Fruit fly (Drosophila melanogaster): ENCODE data around the gene CG46435.

DNA sequence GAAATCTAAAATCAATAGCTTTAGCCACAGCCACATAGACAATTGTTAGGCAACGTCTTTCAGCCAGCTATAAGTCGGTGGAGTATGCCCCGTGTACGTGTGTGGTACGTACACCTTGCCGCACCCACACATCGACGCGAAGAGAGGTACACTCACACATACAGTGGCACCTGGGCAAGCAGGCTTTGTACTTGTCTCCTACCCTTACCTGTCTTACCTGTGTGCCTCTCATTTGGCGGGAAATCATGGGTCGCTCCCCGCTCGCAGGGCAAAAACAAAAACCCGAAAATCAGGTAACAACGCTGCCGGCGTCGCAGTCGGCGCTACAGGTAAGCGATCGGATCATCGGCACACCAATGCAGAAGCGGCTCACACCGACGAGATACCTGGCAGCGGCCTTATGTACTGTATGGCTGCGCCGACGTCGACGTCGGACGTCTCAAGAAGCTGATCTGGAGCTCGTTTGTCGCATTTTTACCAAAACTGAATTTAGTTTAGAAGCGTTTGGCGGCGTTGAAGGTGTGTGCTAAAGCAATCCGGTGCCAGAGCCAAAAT, 17.3 kb downstream of the CG46435 start:
- TF ChIP-seq Gug (GFP tag; IDR thresholded peaks at IDR 0.05): no peak
- no peak for TF ChIP-seq OdsH (GFP tag; optimal IDR thresholded peaks at IDR 0.05)
- no peak for TF ChIP-seq CG3032 (tag; optimal IDR thresholded peaks at IDR 0.05)
- no peak for TF ChIP-seq spab (GFP tag; optimal IDR thresholded peaks at IDR 0.05)
- TF ChIP-seq Eip93F (GFP tag; optimal IDR thresholded peaks at IDR 0.05): no peak
- no peak for TF ChIP-seq CG11902 (GFP tag; optimal IDR thresholded peaks at IDR 0.05)
- no peak for TF ChIP-seq Lpt (GFP tag; optimal IDR thresholded peaks at IDR 0.05)
- TF ChIP-seq Ets96B (tag; optimal IDR thresholded peaks at IDR 0.05): no peak
- no peak for TF ChIP-seq svp (GFP tag)
- TF ChIP-seq CG8319 (GFP tag; optimal IDR thresholded peaks at IDR 0.05): no peak
- peak; percentile 33 for TF ChIP-seq Eip78C (GFP tag)

Data from whole organism, prepupa.